Worm (Caenorhabditis elegans): Measurements from ENCODE around the gene sipa-1.
A peak's percentile ranks its signal among the peaks of the same experiment; 100 is the strongest.

Gene sipa-1

DNA sequence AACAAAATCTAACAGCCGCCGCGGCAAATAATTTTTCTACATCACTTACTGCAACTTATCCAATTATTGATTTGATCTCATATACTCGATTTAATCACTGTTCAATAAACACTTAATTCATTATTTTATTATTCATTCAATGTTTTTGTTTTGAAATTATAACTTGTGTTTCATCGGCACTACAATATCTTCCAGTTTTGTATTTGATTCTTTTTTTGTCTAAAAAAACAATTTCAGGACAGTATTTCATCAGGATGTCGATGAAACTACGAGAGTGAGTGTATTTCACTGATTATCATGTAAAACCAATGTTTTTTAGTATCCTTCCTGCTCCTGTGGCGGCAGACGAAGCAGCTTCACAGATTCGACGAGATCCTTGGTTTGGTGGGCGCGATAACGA, 8.2 kb upstream of the sipa-1 start, which contains the start of gene skp-1:
Gene skp-1, plus strand, starts transcription at position 238 of the 400 bp plus-strand sequence.
- no peak for TF ChIP-seq ztf-29 (GFP tag; IDR thresholded peaks at IDR 0.05)
- no peak for TF ChIP-seq tab-1 (GFP tag; IDR thresholded peaks at IDR 0.05)
- TF ChIP-seq flt-1 (GFP tag; IDR thresholded peaks at IDR 0.05) = no peak
- TF ChIP-seq klf-2 (GFP tag; conservative IDR thresholded peaks at IDR 0.05) = no peak
- no peak for TF ChIP-seq med-1 (GFP tag; optimal IDR thresholded peaks at IDR 0.05; ENCODE audit: insufficient read depth)
- TF ChIP-seq T22C8.4 (GFP tag; IDR thresholded peaks at IDR 0.05) = no peak
- TF ChIP-seq ztf-23 (GFP tag; IDR thresholded peaks at IDR 0.05) = no peak

DNA sequence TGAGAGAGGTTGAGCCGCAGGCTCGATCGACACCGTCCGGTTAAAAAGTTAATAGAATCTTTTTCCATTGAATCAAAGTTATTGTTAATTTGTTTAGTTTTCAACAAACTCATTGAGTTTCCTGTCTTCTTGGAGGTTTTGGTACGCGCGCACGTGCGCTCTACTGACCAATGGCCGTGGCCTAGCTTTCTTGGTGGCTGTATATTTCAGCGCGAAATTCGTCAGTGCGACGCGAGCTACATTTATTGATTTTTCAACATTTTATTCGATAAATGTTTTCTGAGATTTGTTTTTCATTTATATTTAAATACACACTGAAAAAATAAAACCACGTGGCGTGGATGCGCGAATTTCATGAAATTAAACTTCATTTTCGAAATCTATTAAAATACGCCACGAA, 7.1 kb upstream of the sipa-1 start, which contains the start of gene bir-1:
Gene bir-1, plus strand, starts transcription at position 312 of the 400 bp plus-strand sequence.
- TF ChIP-seq tab-1 (GFP tag; IDR thresholded peaks at IDR 0.05) (no peak), ref-1 (GFP tag; conservative IDR thresholded peaks at IDR 0.05) (peak; percentile 57; the same call in 1 of the 2 replicates), klf-2 (GFP tag; conservative IDR thresholded peaks at IDR 0.05) (no peak), T22C8.4 (GFP tag; IDR thresholded peaks at IDR 0.05) (peak; percentile 76), cog-1 (tag; optimal IDR thresholded peaks at IDR 0.05) (peak; percentile 11), ztf-23 (GFP tag; IDR thresholded peaks at IDR 0.05) (peak; percentile 69; the same call in 1 of the 2 replicates), ztf-29 (GFP tag; IDR thresholded peaks at IDR 0.05) (no peak), flt-1 (GFP tag; IDR thresholded peaks at IDR 0.05) (no peak)

DNA sequence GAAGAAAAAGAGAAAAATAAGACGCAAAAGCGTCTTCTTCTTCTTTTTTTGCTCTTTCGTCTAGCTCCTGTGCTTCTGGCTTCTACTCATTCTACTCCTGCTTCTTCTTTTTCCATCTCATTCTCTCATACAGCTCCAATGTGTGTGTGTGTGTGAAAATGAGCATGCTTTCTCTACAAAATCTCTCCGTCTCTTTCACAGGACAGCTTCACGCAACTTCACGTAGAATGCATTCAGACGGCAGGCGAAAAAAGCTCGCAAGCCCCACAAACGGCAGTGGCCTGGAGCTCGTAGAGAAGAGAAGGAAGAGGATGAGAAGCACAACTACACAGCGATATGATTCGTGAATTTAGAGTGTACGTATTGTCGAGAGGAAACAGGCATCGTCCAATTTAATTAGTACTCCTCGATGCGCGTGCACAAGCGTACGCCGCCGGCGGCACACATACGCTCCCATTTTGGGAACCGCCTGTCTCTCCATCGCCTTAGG, 4.3 kb upstream of the sipa-1 start:
- TF ChIP-seq cog-1 (tag; optimal IDR thresholded peaks at IDR 0.05) (no peak), klf-2 (GFP tag; conservative IDR thresholded peaks at IDR 0.05) (no peak), flt-1 (GFP tag; IDR thresholded peaks at IDR 0.05) (no peak), tab-1 (GFP tag; IDR thresholded peaks at IDR 0.05) (no peak), ztf-23 (GFP tag; IDR thresholded peaks at IDR 0.05) (no peak), med-1 (GFP tag; optimal IDR thresholded peaks at IDR 0.05; ENCODE audit: insufficient read depth) (no peak), ref-1 (GFP tag; conservative IDR thresholded peaks at IDR 0.05) (no peak)

DNA sequence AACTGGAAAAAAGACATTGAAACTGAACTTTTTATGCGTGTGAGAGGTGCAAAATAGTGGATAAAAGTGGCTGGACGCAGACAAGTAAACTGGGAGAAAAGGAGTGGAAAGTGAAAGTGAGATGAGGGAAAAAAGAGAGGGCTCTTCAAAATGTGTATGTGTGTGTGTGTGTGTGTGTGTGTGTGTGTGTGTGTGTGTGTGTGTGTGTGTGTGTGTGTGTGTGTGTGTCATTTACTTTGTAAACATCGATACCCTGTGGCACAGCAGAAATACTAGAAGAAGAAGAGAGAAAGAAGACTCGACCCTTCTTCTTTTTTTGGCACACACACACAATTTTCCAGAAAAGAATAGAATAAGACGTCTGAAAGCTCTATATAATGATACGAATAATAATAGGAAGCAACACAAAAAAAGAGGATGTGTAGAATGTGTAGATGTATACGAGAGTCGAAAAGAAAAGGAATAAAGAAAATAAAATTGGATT, 1.6 kb upstream of the sipa-1 start:
- no peak for TF ChIP-seq ref-1 (GFP tag; conservative IDR thresholded peaks at IDR 0.05)
- no peak for TF ChIP-seq med-1 (GFP tag; optimal IDR thresholded peaks at IDR 0.05; ENCODE audit: insufficient read depth)
- no peak for TF ChIP-seq flt-1 (GFP tag; IDR thresholded peaks at IDR 0.05)
- no peak for TF ChIP-seq cog-1 (tag; optimal IDR thresholded peaks at IDR 0.05)
- TF ChIP-seq klf-2 (GFP tag; conservative IDR thresholded peaks at IDR 0.05) = no peak
- no peak for TF ChIP-seq T22C8.4 (GFP tag; IDR thresholded peaks at IDR 0.05)
- TF ChIP-seq ztf-29 (GFP tag; IDR thresholded peaks at IDR 0.05) = no peak
- no peak for TF ChIP-seq tab-1 (GFP tag; IDR thresholded peaks at IDR 0.05)
- TF ChIP-seq ztf-23 (GFP tag; IDR thresholded peaks at IDR 0.05) = 0 out of 2 replicates have a peak, but pooled peaks have one; percentile 27

DNA sequence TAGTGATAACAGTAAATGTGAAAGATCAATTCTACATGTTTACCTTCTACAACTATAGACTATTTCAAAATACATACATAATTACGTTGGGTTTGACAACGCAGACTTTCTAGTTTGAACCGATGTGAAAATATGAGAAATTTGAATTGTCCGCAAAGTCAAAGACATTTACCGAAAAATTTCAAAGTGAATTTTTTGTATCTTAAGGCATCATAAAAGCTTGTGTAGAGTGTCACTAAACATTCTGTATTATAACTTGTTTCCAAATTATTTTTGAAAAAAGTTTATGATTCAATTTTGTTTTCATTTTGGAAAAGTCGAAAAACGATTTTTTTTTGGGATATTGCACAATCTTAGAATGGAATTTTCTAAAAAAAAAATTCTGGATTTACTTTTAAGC, 1.5 kb downstream of the sipa-1 start:
- TF ChIP-seq ztf-29 (GFP tag; IDR thresholded peaks at IDR 0.05) (no peak), med-1 (GFP tag; optimal IDR thresholded peaks at IDR 0.05; ENCODE audit: insufficient read depth) (no peak), cog-1 (tag; optimal IDR thresholded peaks at IDR 0.05) (no peak), flt-1 (GFP tag; IDR thresholded peaks at IDR 0.05) (no peak), ref-1 (GFP tag; conservative IDR thresholded peaks at IDR 0.05) (no peak), ztf-23 (GFP tag; IDR thresholded peaks at IDR 0.05) (no peak), klf-2 (GFP tag; conservative IDR thresholded peaks at IDR 0.05) (no peak), T22C8.4 (GFP tag; IDR thresholded peaks at IDR 0.05) (no peak), tab-1 (GFP tag; IDR thresholded peaks at IDR 0.05) (no peak)

DNA sequence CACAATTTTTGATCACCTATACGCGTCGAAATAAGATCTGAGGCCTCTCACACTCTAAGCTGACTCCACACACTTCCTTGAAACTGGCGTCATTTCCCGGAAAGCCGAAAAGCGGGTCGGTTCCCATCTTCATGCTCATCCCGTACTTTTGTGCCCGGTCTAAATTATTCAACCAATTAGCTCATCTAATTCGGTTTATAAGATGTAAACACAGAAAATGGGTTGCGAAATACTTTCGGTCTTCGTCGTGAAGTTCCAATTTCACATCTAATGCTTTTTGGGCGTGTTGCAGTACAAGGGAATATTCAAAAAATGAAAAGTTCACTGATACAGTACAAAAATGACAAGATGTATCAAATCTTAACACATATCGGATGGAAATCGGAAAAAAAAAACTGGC, 6.0 kb downstream of the sipa-1 start:
- TF ChIP-seq tab-1 (GFP tag; IDR thresholded peaks at IDR 0.05) = no peak
- no peak for TF ChIP-seq med-1 (GFP tag; optimal IDR thresholded peaks at IDR 0.05; ENCODE audit: insufficient read depth)
- no peak for TF ChIP-seq klf-2 (GFP tag; conservative IDR thresholded peaks at IDR 0.05)
- TF ChIP-seq ztf-29 (GFP tag; IDR thresholded peaks at IDR 0.05) = no peak
- no peak for TF ChIP-seq T22C8.4 (GFP tag; IDR thresholded peaks at IDR 0.05)
- TF ChIP-seq ref-1 (GFP tag; conservative IDR thresholded peaks at IDR 0.05) = no peak
- TF ChIP-seq cog-1 (tag; optimal IDR thresholded peaks at IDR 0.05) = no peak
- no peak for TF ChIP-seq ztf-23 (GFP tag; IDR thresholded peaks at IDR 0.05)
- TF ChIP-seq flt-1 (GFP tag; IDR thresholded peaks at IDR 0.05) = no peak

DNA sequence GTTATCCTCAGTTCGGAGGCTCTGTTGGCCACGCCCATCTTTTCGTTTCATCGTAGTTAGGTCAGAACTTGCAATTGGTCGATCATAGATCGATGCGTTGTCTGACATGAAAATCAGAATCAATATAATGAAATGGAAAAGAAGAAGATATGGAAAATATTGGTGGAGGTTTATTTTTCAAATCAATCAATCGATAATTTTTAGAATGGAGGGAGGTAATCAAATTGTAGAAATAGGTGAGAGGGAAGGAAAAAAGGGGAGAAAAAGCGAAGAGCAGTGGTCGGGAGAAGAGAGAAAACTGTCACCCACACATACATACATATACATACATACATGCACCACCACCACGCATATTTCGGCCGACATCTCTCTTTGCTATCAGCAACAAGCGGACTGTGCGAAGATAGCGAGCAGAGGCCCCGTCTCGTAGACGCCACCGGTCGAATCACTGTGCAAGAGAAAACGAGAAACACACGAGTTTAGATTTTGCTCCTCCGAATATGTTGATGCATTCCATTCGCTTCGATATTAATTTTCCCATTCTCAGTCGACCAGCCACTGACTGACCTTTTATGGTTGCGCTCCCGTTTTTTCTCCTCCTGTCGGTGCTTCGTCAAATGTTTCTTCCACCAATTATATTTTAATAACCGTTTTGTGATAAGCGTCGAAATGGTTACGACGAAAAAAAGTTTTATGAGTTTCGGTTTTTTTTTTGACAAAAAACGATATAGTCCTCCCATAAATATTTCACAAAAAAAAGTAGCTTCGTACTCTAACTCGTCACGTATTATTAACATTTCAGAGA, 7.7 kb downstream of the sipa-1 start, which contains the start of gene F35B12.10:
Gene F35B12.10, minus strand, starts transcription at position 51 of the 805 bp plus-strand sequence.
- TF ChIP-seq cog-1 (tag; optimal IDR thresholded peaks at IDR 0.05) (no peak), klf-2 (GFP tag; conservative IDR thresholded peaks at IDR 0.05) (no peak), ztf-23 (GFP tag; IDR thresholded peaks at IDR 0.05) (no peak), med-1 (GFP tag; optimal IDR thresholded peaks at IDR 0.05; ENCODE audit: insufficient read depth) (no peak), T22C8.4 (GFP tag; IDR thresholded peaks at IDR 0.05) (no peak), ztf-29 (GFP tag; IDR thresholded peaks at IDR 0.05) (no peak), flt-1 (GFP tag; IDR thresholded peaks at IDR 0.05) (no peak), ref-1 (GFP tag; conservative IDR thresholded peaks at IDR 0.05) (no peak), tab-1 (GFP tag; IDR thresholded peaks at IDR 0.05) (no peak)

DNA sequence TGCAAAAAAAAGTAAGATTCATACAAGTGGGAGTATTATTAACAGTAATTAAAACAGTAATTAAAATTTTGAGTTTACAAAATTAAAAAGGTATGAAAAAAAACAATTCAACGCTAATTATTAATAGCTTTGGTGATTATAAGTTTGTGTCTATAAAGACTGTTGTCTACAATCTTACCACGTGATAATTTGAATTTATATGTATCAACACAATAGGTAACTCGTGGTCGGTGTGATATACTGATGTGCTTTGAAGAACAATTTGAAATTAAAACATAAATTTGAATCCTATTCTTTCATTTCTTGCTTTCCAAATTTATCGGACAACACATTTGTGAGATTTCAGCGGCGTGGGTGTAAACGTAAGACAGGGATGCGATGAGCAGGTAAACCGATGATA, 9.3 kb downstream of the sipa-1 start:
- no peak for TF ChIP-seq tab-1 (GFP tag; IDR thresholded peaks at IDR 0.05)
- no peak for TF ChIP-seq ztf-29 (GFP tag; IDR thresholded peaks at IDR 0.05)
- TF ChIP-seq med-1 (GFP tag; optimal IDR thresholded peaks at IDR 0.05; ENCODE audit: insufficient read depth) = no peak
- no peak for TF ChIP-seq cog-1 (tag; optimal IDR thresholded peaks at IDR 0.05)
- TF ChIP-seq T22C8.4 (GFP tag; IDR thresholded peaks at IDR 0.05) = no peak
- TF ChIP-seq ztf-23 (GFP tag; IDR thresholded peaks at IDR 0.05) = no peak
- TF ChIP-seq flt-1 (GFP tag; IDR thresholded peaks at IDR 0.05) = no peak
- no peak for TF ChIP-seq ref-1 (GFP tag; conservative IDR thresholded peaks at IDR 0.05)
- TF ChIP-seq klf-2 (GFP tag; conservative IDR thresholded peaks at IDR 0.05) = no peak

DNA sequence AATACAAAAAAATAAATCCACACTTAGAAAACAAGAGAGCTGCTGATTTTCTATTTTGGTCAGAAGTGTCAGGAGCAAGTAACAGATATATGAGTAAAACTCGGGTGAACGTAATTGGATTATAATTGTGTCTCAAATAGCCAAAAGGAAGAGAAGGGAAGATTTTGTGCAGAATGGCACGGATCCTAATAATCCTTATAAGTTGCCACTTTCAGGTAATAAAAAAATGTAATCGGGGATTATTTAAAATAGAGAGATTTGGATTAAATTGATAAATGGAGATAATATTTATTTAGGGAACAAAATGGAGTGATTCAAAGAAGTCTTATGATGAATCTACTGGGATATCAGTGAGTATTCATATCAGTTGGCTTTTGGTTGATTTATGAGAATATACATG, 12.1 kb downstream of the sipa-1 start:
- TF ChIP-seq T22C8.4 (GFP tag; IDR thresholded peaks at IDR 0.05) (no peak), ztf-23 (GFP tag; IDR thresholded peaks at IDR 0.05) (no peak), ref-1 (GFP tag; conservative IDR thresholded peaks at IDR 0.05) (no peak), klf-2 (GFP tag; conservative IDR thresholded peaks at IDR 0.05) (no peak), med-1 (GFP tag; optimal IDR thresholded peaks at IDR 0.05; ENCODE audit: insufficient read depth) (no peak), tab-1 (GFP tag; IDR thresholded peaks at IDR 0.05) (no peak), flt-1 (GFP tag; IDR thresholded peaks at IDR 0.05) (no peak), cog-1 (tag; optimal IDR thresholded peaks at IDR 0.05) (no peak), ztf-29 (GFP tag; IDR thresholded peaks at IDR 0.05) (no peak)
